Fruit fly (Drosophila melanogaster): ENCODE measurements around the gene fzo.

fzo gene

DNA sequence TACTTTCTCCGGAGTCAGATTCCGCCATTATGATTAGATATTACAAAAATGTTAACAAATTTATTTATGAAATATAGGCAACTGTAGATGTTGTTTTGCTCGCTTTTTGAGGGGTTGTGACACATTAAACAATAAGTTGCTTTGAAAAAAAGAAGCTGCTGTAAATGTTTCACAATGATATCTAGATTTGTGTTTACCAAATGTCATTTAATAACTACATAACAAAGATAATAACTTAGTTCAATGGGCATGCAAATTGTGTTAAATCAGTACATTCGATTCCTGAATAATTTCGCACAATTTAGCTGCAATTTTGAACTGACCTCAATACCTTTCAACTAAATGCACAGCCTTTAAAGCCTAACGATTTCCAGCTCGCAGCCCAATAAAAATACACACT is at the start of gene fzo:
TSS of gene fzo (minus strand) at position 101 of the 400 bp plus-strand sequence.
- TF ChIP-seq Crg-1 (GFP tag; optimal IDR thresholded peaks at IDR 0.05) = no peak
- no peak for TF ChIP-seq kay (GFP tag; ENCODE audit: borderline replicate concordance)
- no peak for TF ChIP-seq Clk (GFP tag; optimal IDR thresholded peaks at IDR 0.05)
- TF ChIP-seq CG5204 (GFP tag; optimal IDR thresholded peaks at IDR 0.05) = no peak

DNA sequence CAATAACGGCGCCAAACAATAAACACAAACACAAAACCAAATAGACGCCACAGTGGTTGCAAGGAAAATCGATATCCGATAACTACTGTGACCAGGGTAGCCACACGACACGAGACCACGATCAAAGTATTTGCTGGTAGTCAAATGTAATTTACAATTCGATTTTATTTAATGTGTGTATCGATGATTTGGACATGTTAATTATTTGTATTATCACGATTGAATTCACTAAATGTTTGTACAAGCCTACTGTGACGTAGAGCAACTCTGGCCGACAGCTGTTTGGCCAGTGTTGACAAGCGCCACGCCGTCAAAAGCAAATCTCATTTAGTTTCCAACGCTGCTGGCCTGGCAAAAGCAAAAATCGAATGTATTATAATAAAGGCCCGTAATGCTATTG is 47.4 kb upstream of the fzo start, which contains the start of the genes Rad60 and EloA:
TSS of gene Rad60 (minus strand) at position 222 of the 400 bp plus-strand sequence.
TSS of gene EloA (plus strand) at position 308 of the 400 bp plus-strand sequence.
- TF ChIP-seq kay (GFP tag; ENCODE audit: borderline replicate concordance) (no peak), bab1 (GFP tag; optimal IDR thresholded peaks at IDR 0.05) (peak; percentile 85), cnc (optimal IDR thresholded peaks at IDR 0.05) (no peak), Clk (GFP tag; optimal IDR thresholded peaks at IDR 0.05) (peak; percentile 56), pad (GFP tag; optimal IDR thresholded peaks at IDR 0.05) (peak; percentile 63), CG14711 (tag; optimal IDR thresholded peaks at IDR 0.05) (peak; percentile 100), Crg-1 (GFP tag; optimal IDR thresholded peaks at IDR 0.05) (peak; percentile 74), tj (GFP tag; optimal IDR thresholded peaks at IDR 0.05) (peak; percentile 40), CG5204 (GFP tag; optimal IDR thresholded peaks at IDR 0.05) (no peak), CG7101 (tag; optimal IDR thresholded peaks at IDR 0.05) (peak; percentile 82), ovo (GFP tag; optimal IDR thresholded peaks at IDR 0.05) (peak; percentile 43), CG7045 (GFP tag; optimal IDR thresholded peaks at IDR 0.05) (peak; percentile 68), Hr96 (GFP tag; optimal IDR thresholded peaks at IDR 0.05) (peak; percentile 80), Mnt (GFP tag; optimal IDR thresholded peaks at IDR 0.05) (peak; percentile 67), CG1620 (GFP tag; optimal IDR thresholded peaks at IDR 0.05) (peak; percentile 76), cic (GFP tag; optimal IDR thresholded peaks at IDR 0.05) (peak; percentile 16), toe (GFP tag; optimal IDR thresholded peaks at IDR 0.05) (peak; percentile 79), CG12768 (GFP tag; optimal IDR thresholded peaks at IDR 0.05) (peak; percentile 72), CG33017 (tag; optimal IDR thresholded peaks at IDR 0.05) (peak; percentile 44), CG11617 (GFP tag; optimal IDR thresholded peaks at IDR 0.05) (peak; percentile 72)

DNA sequence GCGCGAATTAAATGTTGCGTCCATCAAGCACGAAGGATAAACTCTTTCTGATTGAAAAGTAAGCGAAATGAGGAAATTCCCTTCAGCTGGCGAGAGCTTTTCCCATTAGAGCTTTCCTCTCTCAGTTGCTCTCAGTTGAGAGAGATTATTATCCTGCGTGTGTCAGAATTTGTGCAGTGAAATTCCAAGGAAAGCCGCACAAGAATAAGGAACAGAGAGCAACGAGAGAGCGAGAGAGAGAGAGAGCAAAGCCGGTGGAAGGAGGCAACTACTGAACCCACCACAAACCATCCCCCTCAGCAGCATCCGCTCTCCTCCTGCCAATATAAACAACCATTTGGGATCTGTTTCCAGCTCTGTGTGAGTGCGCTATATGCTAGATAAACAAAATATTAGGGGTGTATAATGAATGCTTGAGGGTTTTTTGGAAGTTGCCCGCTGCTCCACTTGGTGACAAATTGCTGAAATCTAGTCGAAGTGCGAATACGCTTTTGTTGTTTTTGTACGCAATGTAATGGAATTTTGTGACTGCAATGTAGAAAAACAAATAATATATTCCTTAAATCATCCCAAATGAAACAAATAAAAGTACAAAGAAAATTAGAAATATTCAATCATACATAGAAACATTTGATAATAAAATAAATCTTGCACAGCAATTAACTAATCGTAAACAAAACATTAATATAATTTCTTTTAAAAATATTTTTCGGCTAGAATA is 45.2 kb upstream of the fzo start, which contains the start of gene CG4467:
TSS of gene CG4467 (minus strand) at position 51 of the 721 bp plus-strand sequence.
- TF ChIP-seq toe (GFP tag; optimal IDR thresholded peaks at IDR 0.05) = no peak
- TF ChIP-seq tj (GFP tag; optimal IDR thresholded peaks at IDR 0.05) = no peak
- no peak for TF ChIP-seq pad (GFP tag; optimal IDR thresholded peaks at IDR 0.05)
- TF ChIP-seq CG11617 (GFP tag; optimal IDR thresholded peaks at IDR 0.05) = no peak
- no peak for TF ChIP-seq CG33017 (tag; optimal IDR thresholded peaks at IDR 0.05)
- no peak for TF ChIP-seq bab1 (GFP tag; optimal IDR thresholded peaks at IDR 0.05)
- no peak for TF ChIP-seq cic (GFP tag; optimal IDR thresholded peaks at IDR 0.05)
- TF ChIP-seq ovo (GFP tag; optimal IDR thresholded peaks at IDR 0.05) = no peak
- no peak for TF ChIP-seq kay (GFP tag; ENCODE audit: borderline replicate concordance)
- no peak for TF ChIP-seq CG7045 (GFP tag; optimal IDR thresholded peaks at IDR 0.05)
- no peak for TF ChIP-seq CG14711 (tag; optimal IDR thresholded peaks at IDR 0.05)
- no peak for TF ChIP-seq Crg-1 (GFP tag; optimal IDR thresholded peaks at IDR 0.05)
- no peak for TF ChIP-seq Clk (GFP tag; optimal IDR thresholded peaks at IDR 0.05)
- TF ChIP-seq CG12768 (GFP tag; optimal IDR thresholded peaks at IDR 0.05) = no peak
- no peak for TF ChIP-seq CG5204 (GFP tag; optimal IDR thresholded peaks at IDR 0.05)
- TF ChIP-seq CG1620 (GFP tag; optimal IDR thresholded peaks at IDR 0.05) = no peak
- no peak for TF ChIP-seq CG7101 (tag; optimal IDR thresholded peaks at IDR 0.05)
- no peak for TF ChIP-seq Mnt (GFP tag; optimal IDR thresholded peaks at IDR 0.05)
- TF ChIP-seq Hr96 (GFP tag; optimal IDR thresholded peaks at IDR 0.05) = no peak
- TF ChIP-seq cnc (optimal IDR thresholded peaks at IDR 0.05) = no peak

DNA sequence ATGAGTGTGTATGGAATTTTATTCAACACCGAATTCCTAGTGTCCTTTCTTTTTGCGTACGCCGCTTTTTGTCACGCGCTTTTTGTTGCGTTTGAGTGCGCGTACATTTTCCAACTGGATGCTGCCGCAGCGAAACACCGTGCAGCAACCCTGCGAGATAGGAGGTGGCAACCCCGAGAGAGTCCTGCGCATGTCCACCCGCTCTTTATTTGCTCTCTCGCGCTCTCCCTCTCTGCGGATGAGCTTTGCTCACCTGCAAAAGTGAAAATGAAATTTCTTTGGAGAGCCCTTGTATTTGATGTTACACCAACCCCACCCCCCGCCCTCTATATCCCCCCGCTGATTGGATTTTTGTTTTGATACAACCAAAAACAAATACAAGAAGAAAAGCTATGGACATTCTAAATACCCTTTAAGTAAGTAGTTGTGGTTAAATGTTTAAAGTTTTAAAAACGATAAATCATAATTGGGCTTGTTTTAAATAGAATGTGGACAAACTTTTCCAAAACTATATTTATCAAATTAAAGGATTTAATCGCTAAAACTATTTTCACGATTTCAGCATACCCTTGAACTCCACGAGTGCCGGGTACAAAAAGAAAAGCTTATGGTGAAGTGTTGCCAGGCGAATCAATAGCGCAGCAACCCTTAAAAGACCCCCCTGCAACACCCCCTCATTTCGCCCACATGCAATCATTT is 36.2 kb upstream of the fzo start:
- no peak for TF ChIP-seq CG11617 (GFP tag; optimal IDR thresholded peaks at IDR 0.05)
- TF ChIP-seq CG14711 (tag; optimal IDR thresholded peaks at IDR 0.05) = peak; percentile 85
- TF ChIP-seq kay (GFP tag; ENCODE audit: borderline replicate concordance) = peak; percentile 25
- TF ChIP-seq CG33017 (tag; optimal IDR thresholded peaks at IDR 0.05) = peak; percentile 18
- TF ChIP-seq toe (GFP tag; optimal IDR thresholded peaks at IDR 0.05) = no peak

DNA sequence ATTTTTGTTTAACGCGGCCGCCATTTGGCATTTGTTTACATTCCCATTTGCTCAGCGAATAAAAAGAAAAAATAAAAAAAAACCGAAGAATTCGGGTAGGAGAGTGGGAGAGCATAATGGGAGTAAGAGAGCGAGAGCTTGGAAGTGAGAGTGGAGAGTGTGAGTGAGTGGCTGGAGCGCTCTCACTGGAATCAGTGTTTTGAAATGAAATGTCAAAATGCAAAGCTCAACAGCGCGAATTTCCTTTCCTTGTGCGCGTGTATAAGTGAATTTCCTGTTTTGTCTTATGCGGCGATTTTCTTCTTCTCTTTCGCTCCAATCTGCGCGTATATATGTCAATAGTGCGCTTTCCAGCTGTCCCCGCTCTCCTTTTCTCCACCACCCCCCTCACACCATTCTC is 35.2 kb upstream of the fzo start:
- TF ChIP-seq ovo (GFP tag; optimal IDR thresholded peaks at IDR 0.05) (no peak), kay (GFP tag; ENCODE audit: borderline replicate concordance) (no peak), CG7045 (GFP tag; optimal IDR thresholded peaks at IDR 0.05) (no peak), tj (GFP tag; optimal IDR thresholded peaks at IDR 0.05) (no peak), CG1620 (GFP tag; optimal IDR thresholded peaks at IDR 0.05) (no peak), CG5204 (GFP tag; optimal IDR thresholded peaks at IDR 0.05) (no peak), CG12768 (GFP tag; optimal IDR thresholded peaks at IDR 0.05) (no peak), CG11617 (GFP tag; optimal IDR thresholded peaks at IDR 0.05) (no peak), cic (GFP tag; optimal IDR thresholded peaks at IDR 0.05) (no peak), CG33017 (tag; optimal IDR thresholded peaks at IDR 0.05) (no peak)

DNA sequence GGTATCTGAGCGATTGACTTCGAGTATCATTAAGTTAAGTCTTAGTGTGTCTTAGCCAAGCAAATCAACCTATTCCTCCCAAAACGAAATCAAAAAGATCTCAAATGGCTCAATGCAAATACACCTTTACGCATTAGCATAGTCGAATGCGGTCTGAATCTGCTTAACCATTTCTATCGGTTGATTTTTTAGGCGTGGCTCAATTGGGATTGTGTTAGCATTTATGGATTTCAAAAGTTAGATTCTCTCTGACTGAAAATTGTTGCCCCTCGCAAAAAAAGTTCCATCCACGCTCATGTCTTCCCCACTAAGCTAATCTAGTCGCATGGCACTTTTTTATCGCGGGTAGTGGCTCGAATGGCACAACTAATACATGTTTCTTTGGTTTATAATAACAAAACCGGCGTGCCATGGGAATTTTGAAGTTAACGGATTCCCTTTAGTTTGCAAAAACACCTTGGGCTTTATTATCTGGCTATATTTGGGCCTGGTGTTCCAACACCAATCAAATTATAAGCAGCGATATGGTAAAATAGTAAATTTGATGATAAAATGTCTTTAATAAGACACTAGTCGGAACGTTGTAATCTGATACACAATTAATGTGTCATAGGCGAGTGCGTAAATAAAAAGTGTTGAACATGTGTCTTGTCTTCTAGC is 24.9 kb upstream of the fzo start:
- TF ChIP-seq CG33017 (tag; optimal IDR thresholded peaks at IDR 0.05) = no peak
- TF ChIP-seq Clk (GFP tag; optimal IDR thresholded peaks at IDR 0.05) = no peak
- TF ChIP-seq CG1620 (GFP tag; optimal IDR thresholded peaks at IDR 0.05) = no peak
- TF ChIP-seq CG5204 (GFP tag; optimal IDR thresholded peaks at IDR 0.05) = no peak
- no peak for TF ChIP-seq cnc (optimal IDR thresholded peaks at IDR 0.05)
- no peak for TF ChIP-seq toe (GFP tag; optimal IDR thresholded peaks at IDR 0.05)
- TF ChIP-seq cic (GFP tag; optimal IDR thresholded peaks at IDR 0.05) = no peak
- no peak for TF ChIP-seq CG7101 (tag; optimal IDR thresholded peaks at IDR 0.05)
- TF ChIP-seq Hr96 (GFP tag; optimal IDR thresholded peaks at IDR 0.05) = no peak
- no peak for TF ChIP-seq kay (GFP tag; ENCODE audit: borderline replicate concordance)
- TF ChIP-seq CG12768 (GFP tag; optimal IDR thresholded peaks at IDR 0.05) = no peak
- TF ChIP-seq bab1 (GFP tag; optimal IDR thresholded peaks at IDR 0.05) = no peak
- TF ChIP-seq tj (GFP tag; optimal IDR thresholded peaks at IDR 0.05) = no peak

All from whole organism, adult.